Worm (Caenorhabditis elegans): ENCODE data around the gene prp-9.

DNA sequence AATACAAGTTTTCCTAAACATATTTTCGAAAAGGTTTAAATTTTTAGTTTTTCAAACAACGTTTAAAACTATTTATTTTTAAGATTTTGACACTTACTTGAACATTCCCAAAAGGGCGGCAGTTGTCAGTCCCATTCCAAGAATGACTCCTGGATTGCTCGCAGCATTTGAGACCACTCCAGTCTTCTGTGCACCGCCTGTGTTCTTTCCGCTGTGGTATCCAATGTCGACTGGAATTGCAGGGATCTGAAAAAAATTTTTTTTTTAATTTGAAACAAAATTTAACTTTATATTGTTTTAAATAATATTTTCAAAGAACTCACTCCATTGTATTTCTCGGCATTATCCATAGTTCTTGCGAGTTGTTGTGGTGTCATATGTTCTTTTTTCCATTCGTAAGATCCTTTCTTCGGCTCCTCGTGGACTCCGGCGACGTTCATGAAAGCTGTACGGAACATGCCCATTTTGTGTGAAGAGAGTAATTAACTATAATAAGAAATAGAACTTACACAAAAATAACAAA lies 43.4 kb downstream of the prp-9 start, which contains the start of gene M05D6.5:
- TF ChIP-seq ceh-14 (tag; optimal IDR thresholded peaks at IDR 0.05) = no peak
- TF ChIP-seq che-1 (tag; optimal IDR thresholded peaks at IDR 0.05) = no peak
- TF ChIP-seq ceh-48 (tag; optimal IDR thresholded peaks at IDR 0.05) = no peak
- TF ChIP-seq ama-1 (optimal IDR thresholded peaks at IDR 0.05) = no peak
- TF ChIP-seq dmd-4 (tag; optimal IDR thresholded peaks at IDR 0.05; ENCODE audit: borderline replicate concordance) = no peak
- TF ChIP-seq Y22D7AL.16 (tag; optimal IDR thresholded peaks at IDR 0.05) = no peak
- no peak for TF ChIP-seq K02D7.2 (tag; optimal IDR thresholded peaks at IDR 0.05)
- no peak for TF ChIP-seq pha-4 (tag; optimal IDR thresholded peaks at IDR 0.05)
- TF ChIP-seq pha-2 (tag; optimal IDR thresholded peaks at IDR 0.05) = no peak
- TF ChIP-seq pqm-1 (tag; optimal IDR thresholded peaks at IDR 0.05) = no peak
